Fruit fly (Drosophila melanogaster) whole organism, embryonic: Measurements from ENCODE around the gene CG5068.
A peak's percentile ranks its signal among the peaks of the same experiment; 100 is the strongest.

Experiments
- Abd-B ChIP-seq: fragments of 200-800 bp; sonication (Bioruptor generic); optimal IDR thresholded peaks from 2 replicates; lab custom pipeline; 2018; ENCODE audit warnings: missing biosample characterization, mild to moderate bottlenecking, missing genetic modification characterization, moderate library complexity
- CG1024 ChIP-seq: fragments of 200-800 bp; sonication (Bioruptor generic); IDR thresholded peaks from 2 replicates; pipeline ENCODE4 v1.3.6; 2022; ENCODE audit warnings: missing biosample characterization, missing genetic modification characterization
- CG11247 ChIP-seq: fragments of 200-800 bp; sonication (Bioruptor generic); IDR thresholded peaks from 2 replicates; pipeline ENCODE4 v1.3.6; 2022; ENCODE audit warnings: missing biosample characterization, missing genetic modification characterization
- CG11560 ChIP-seq: fragments of 200-800 bp; sonication (Bioruptor generic); IDR thresholded peaks from 3 replicates; pipeline ENCODE4 v1.3.6; 2022; ENCODE audit warnings: missing biosample characterization, missing genetic modification characterization
- CG11696 ChIP-seq: fragments of 200-800 bp; sonication (Bioruptor generic); IDR thresholded peaks from 2 replicates; pipeline ENCODE4 v1.3.6; 2022; ENCODE audit warnings: missing biosample characterization, missing genetic modification characterization
- CG12104 ChIP-seq: fragments of 200-800 bp; sonication (Bioruptor generic); optimal IDR thresholded peaks from 3 replicates; lab custom pipeline; 2016; ENCODE audit warnings: missing biosample characterization, missing genetic modification characterization
- CG12219 ChIP-seq: fragments of 200-800 bp; sonication (Bioruptor generic); optimal IDR thresholded peaks from 3 replicates; lab custom pipeline; 2018; ENCODE audit warnings: missing biosample characterization, mild to moderate bottlenecking, missing genetic modification characterization
- CG12744 ChIP-seq: fragments of 200-800 bp; sonication (Bioruptor generic); optimal IDR thresholded peaks from 2 replicates; lab custom pipeline; 2016; ENCODE audit warnings: missing biosample characterization, missing genetic modification characterization
- CG14710 ChIP-seq: fragments of 200-800 bp; sonication (Bioruptor generic); optimal IDR thresholded peaks from 3 replicates; lab custom pipeline; 2019; ENCODE audit warnings: missing biosample characterization, mild to moderate bottlenecking, missing genetic modification characterization, moderate library complexity
- CG1792 ChIP-seq: fragments of 200-800 bp; sonication (Bioruptor generic); optimal IDR thresholded peaks from 2 replicates; lab custom pipeline; 2016; ENCODE audit warnings: missing biosample characterization, missing genetic modification characterization
- CG18011 ChIP-seq: fragments of 200-800 bp; sonication (Bioruptor generic); optimal IDR thresholded peaks from 2 replicates; lab custom pipeline; 2017; ENCODE audit warnings: missing biosample characterization, missing genetic modification characterization, mild to moderate bottlenecking, moderate library complexity, missing genotype
- CG18599 ChIP-seq: fragments of 200-800 bp; sonication (Bioruptor generic); optimal IDR thresholded peaks from 3 replicates; lab custom pipeline; 2017; ENCODE audit warnings: missing biosample characterization, missing genetic modification characterization, mild to moderate bottlenecking, moderate library complexity, missing genetic modification reagents
- CG2120 ChIP-seq: fragments of 200-800 bp; sonication (Bioruptor generic); optimal IDR thresholded peaks from 3 replicates; lab custom pipeline; 2016; ENCODE audit warnings: missing biosample characterization, missing genetic modification characterization
- CG2875 ChIP-seq: fragments of 200-800 bp; sonication (Bioruptor generic); optimal IDR thresholded peaks from 2 replicates; lab custom pipeline; 2017; ENCODE audit warnings: missing biosample characterization, mild to moderate bottlenecking, missing genetic modification characterization, missing genetic modification reagents
- CG31224 ChIP-seq: fragments of 200-800 bp; sonication (Bioruptor generic); IDR thresholded peaks from 2 replicates; pipeline ENCODE4 v1.3.6; 2022; ENCODE audit warnings: missing biosample characterization, missing genetic modification characterization
- CG31388 ChIP-seq: fragments of 200-800 bp; sonication (Bioruptor generic); optimal IDR thresholded peaks from 2 replicates; lab custom pipeline; 2016; ENCODE audit warnings: missing biosample characterization, missing genetic modification characterization
- CG3726 ChIP-seq: fragments of 200-800 bp; sonication (Bioruptor generic); IDR thresholded peaks from 3 replicates; pipeline ENCODE4, ENCODE4 v1.3.6; 2022; ENCODE audit warnings: missing biosample characterization, missing genetic modification characterization
- CG4328 ChIP-seq: fragments of 200-800 bp; sonication (Bioruptor generic); optimal IDR thresholded peaks from 3 replicates; lab custom pipeline; 2017; ENCODE audit warnings: missing biosample characterization, missing genetic modification reagents, missing genetic modification characterization
- CG43689 ChIP-seq: fragments of 200-800 bp; sonication (Bioruptor generic); IDR thresholded peaks from 2 replicates; pipeline ENCODE4 v1.3.6; 2022; ENCODE audit warnings: missing biosample characterization, missing genetic modification characterization
- CG7372 ChIP-seq: fragments of 200-800 bp; sonication (Bioruptor generic); IDR thresholded peaks from 2 replicates; pipeline ENCODE4 v1.3.6; 2022; ENCODE audit warnings: missing biosample characterization, missing genetic modification characterization
- CG8281 ChIP-seq: fragments of 200-800 bp; sonication (Bioruptor generic); optimal IDR thresholded peaks from 2 replicates; lab custom pipeline; 2018; ENCODE audit warnings: missing biosample characterization, mild to moderate bottlenecking, missing genetic modification characterization, moderate library complexity
- CG8388 ChIP-seq: fragments of 200-800 bp; sonication (Bioruptor generic); optimal IDR thresholded peaks from 2 replicates; lab custom pipeline; 2019; ENCODE audit warnings: missing biosample characterization, mild to moderate bottlenecking, missing genetic modification characterization, moderate library complexity
- Chrac-16 ChIP-seq: fragments of 200-800 bp; sonication (Bioruptor generic); optimal IDR thresholded peaks from 3 replicates; lab custom pipeline; 2016; ENCODE audit warnings: missing biosample characterization, missing genetic modification characterization
- Dfd ChIP-seq, 2 experiments: fragments of >200 bp; optimal IDR thresholded peaks; 2 replicates each; lab custom pipeline; 2017; ENCODE audit warnings: missing biosample characterization in 2 of 2, missing genetic modification characterization in 2 of 2
- Hmx ChIP-seq: fragments of 200-800 bp; sonication (Bioruptor generic); optimal IDR thresholded peaks from 2 replicates; lab custom pipeline; 2016; ENCODE audit warnings: missing biosample characterization, missing genetic modification characterization
- Hr3 ChIP-seq: fragments of 200-800 bp; sonication (Bioruptor generic); optimal IDR thresholded peaks from 3 replicates; lab custom pipeline; 2016; ENCODE audit warnings: missing biosample characterization, missing genetic modification characterization
- Hr78 ChIP-seq, 2 experiments: fragments of 200-800 bp in 1 of 2; fragments of >200 bp in 1 of 2; sonication (Bioruptor generic) in 1 of 2; optimal IDR thresholded peaks; 2 replicates each; lab custom pipeline; 2017 to 2019; ENCODE audit warnings: missing biosample characterization in 2 of 2, missing genetic modification characterization in 2 of 2, mild to moderate bottlenecking in 1 of 2, moderate library complexity in 1 of 2
- Jarid2 ChIP-seq: fragments of 200-800 bp; sonication (Bioruptor generic); optimal IDR thresholded peaks from 3 replicates; lab custom pipeline; 2017; ENCODE audit warnings: mild to moderate bottlenecking, missing biosample characterization, missing genetic modification reagents, missing genetic modification characterization
- Trl ChIP-seq, 3 experiments: fragments of >200 bp in 2 of 3; fragments of 200-800 bp in 1 of 3; sonication (Bioruptor generic) in 1 of 3; optimal IDR thresholded peaks; 2 replicates in 1 of 3; 3 replicates in 2 of 3; lab custom pipeline; 2016 to 2017; ENCODE audit warnings: missing biosample characterization in 1 of 3, missing genetic modification characterization in 1 of 3
- ato ChIP-seq: fragments of 200-800 bp; sonication (Bioruptor generic); IDR thresholded peaks from 2 replicates; pipeline ENCODE4 v1.3.6; 2022; ENCODE audit warnings: missing biosample characterization, missing genetic modification characterization; ENCODE audit not compliant: partially characterized antibody
- bowl ChIP-seq: fragments of 200-800 bp; sonication (Bioruptor generic); IDR thresholded peaks from 2 replicates; pipeline ENCODE4 v1.3.6; 2022; ENCODE audit warnings: missing biosample characterization, missing genetic modification characterization
- chm ChIP-seq: fragments of 200-800 bp; sonication (Bioruptor generic); IDR thresholded peaks from 2 replicates; pipeline ENCODE4 v1.3.6; 2022; ENCODE audit warnings: missing biosample characterization, missing genetic modification characterization
- dan ChIP-seq: fragments of 200-800 bp; sonication (Bioruptor generic); IDR thresholded peaks from 2 replicates; pipeline ENCODE4 v1.3.6; 2022; ENCODE audit warnings: missing biosample characterization, missing genetic modification characterization
- fru ChIP-seq: fragments of >200 bp; optimal IDR thresholded peaks from 2 replicates; lab custom pipeline; 2017
- grn ChIP-seq: fragments of 200-800 bp; sonication (Bioruptor generic); optimal IDR thresholded peaks from 3 replicates; lab custom pipeline; 2017; ENCODE audit warnings: missing biosample characterization, missing genetic modification characterization
- ind ChIP-seq: fragments of 200-800 bp; sonication (Bioruptor generic); optimal IDR thresholded peaks from 3 replicates; lab custom pipeline; 2016; ENCODE audit warnings: missing biosample characterization, missing genetic modification characterization
- insv ChIP-seq, 2 experiments: fragments of 200-800 bp; sonication (Bioruptor generic); optimal IDR thresholded peaks; 3 replicates each; lab custom pipeline; 2016 to 2018; ENCODE audit warnings: missing biosample characterization in 2 of 2, missing genetic modification characterization in 2 of 2
- inv ChIP-seq: fragments of 200-800 bp; sonication (Bioruptor generic); IDR thresholded peaks from 2 replicates; pipeline ENCODE4 v1.3.6; 2022; ENCODE audit warnings: missing biosample characterization, missing genetic modification characterization; ENCODE audit not compliant: partially characterized antibody
- lmd ChIP-seq: fragments of 200-800 bp; sonication (Bioruptor generic); IDR thresholded peaks from 2 replicates; pipeline ENCODE4 v1.3.6; 2022; ENCODE audit warnings: missing biosample characterization, missing genetic modification characterization
- nau ChIP-seq: fragments of 200-800 bp; sonication (Bioruptor generic); optimal IDR thresholded peaks from 3 replicates; lab custom pipeline; 2017; ENCODE audit warnings: missing biosample characterization, mild to moderate bottlenecking, missing genetic modification characterization, missing genetic modification reagents
- pros ChIP-seq: fragments of 200-800 bp; sonication (Bioruptor generic); optimal IDR thresholded peaks from 3 replicates; lab custom pipeline; 2019; ENCODE audit warnings: missing biosample characterization, mild to moderate bottlenecking, missing genetic modification characterization, moderate library complexity
- sc ChIP-seq, 3 experiments: fragments of >200 bp in 2 of 3; fragments of 200-800 bp in 1 of 3; sonication (Bioruptor generic) in 1 of 3; optimal IDR thresholded peaks; 2 replicates in 2 of 3; 3 replicates in 1 of 3; lab custom pipeline; 2017; ENCODE audit warnings: mild to moderate bottlenecking in 1 of 3, missing biosample characterization in 1 of 3, missing genetic modification characterization in 1 of 3, missing genetic modification reagents in 1 of 3
- sob ChIP-seq: fragments of 200-800 bp; sonication (Bioruptor generic); IDR thresholded peaks from 2 replicates; pipeline ENCODE4 v1.3.6; 2022; ENCODE audit warnings: missing biosample characterization, missing genetic modification characterization
- stwl ChIP-seq: fragments of 200-800 bp; sonication (Bioruptor generic); optimal IDR thresholded peaks from 3 replicates; lab custom pipeline; 2018; ENCODE audit warnings: missing biosample characterization, mild to moderate bottlenecking, missing genetic modification characterization, moderate library complexity
- unc-4 ChIP-seq: fragments of 200-800 bp; sonication (Bioruptor generic); IDR thresholded peaks from 2 replicates; pipeline ENCODE4 v1.3.6; 2022; ENCODE audit warnings: missing biosample characterization, missing genetic modification characterization; ENCODE audit not compliant: partially characterized antibody
- usp ChIP-seq: fragments of >200 bp; optimal IDR thresholded peaks from 2 replicates; lab custom pipeline; 2017; ENCODE audit warnings: missing biosample characterization, missing genetic modification characterization
- wek ChIP-seq: fragments of 200-800 bp; sonication (Bioruptor generic); optimal IDR thresholded peaks from 3 replicates; lab custom pipeline; 2018; ENCODE audit warnings: missing biosample characterization, mild to moderate bottlenecking, missing genetic modification characterization, moderate library complexity

Gene CG5068

DNA sequence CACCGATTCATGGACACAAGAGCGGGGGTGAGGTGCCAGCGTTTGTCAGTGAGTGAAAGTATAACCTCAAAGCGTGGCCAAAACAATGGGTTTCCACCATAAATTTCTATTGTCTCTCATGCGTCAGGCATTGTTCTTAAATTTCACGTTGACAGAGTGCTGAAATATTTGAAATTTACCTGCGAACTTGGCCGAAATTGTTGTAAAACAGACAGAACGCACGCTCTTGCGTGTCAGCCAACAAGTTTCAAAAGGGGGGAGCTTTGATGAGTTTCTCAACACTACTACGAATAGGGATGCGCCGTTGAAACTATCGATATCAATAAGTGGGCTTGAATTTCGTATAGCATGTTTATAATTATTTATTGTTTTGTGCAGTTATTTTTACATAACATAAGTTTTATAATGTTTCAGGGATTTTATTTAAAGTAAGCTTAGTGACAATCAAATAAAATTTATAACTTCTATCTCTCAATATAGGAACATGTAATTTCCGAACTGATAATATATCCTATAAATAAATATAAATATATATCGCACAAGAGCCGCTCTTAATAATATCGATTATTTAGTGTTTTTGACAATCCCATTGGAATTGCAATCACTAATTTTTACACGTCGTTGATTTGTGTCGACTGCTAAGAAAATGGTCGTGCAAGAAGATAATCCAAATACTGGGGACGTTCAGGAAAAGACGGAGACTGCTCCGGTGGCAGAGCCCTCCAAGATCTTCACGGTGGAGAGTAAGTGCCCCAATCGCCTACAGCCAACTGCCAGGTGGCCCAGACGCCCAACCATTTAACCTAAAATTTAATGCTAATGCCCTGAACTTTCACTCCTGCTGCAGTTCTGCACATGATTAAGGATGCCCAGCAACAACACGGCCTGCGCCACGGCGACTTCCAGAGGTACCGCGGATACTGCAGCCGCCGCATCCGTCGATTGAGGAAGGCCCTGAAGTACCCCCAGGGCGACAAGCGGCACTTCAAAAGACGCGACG is 11.7 kb upstream of the CG5068 start, which contains the start of the genes pix and Srp68 (continued):
- TF ChIP-seq CG31224 (GFP tag; lab: Robert Waterston, UW) = 0 out of 2 replicates have a peak, but pooled peaks have one; percentile 14
- no peak for TF ChIP-seq CG31388 (GFP tag; lab: Kevin White, UChicago)
- TF ChIP-seq CG12219 = no peak
- TF ChIP-seq stwl = peak; percentile 54
- TF ChIP-seq CG2875 (GFP tag; lab: Kevin White, UChicago) = no peak
- TF ChIP-seq CG11247 (GFP tag; lab: Robert Waterston, UW) = no peak
- TF ChIP-seq Hr3 (GFP tag; lab: Kevin White, UChicago) = peak; percentile 74
- TF ChIP-seq Hr78 (GFP tag; optimal IDR thresholded peaks at IDR 0.05; lab: Kevin White, UChicago) = no peak
- no peak for TF ChIP-seq CG12744
- TF ChIP-seq Trl (optimal IDR thresholded peaks at IDR 0.05; lab: Kevin White, UChicago) = no peak
- TF ChIP-seq Trl (GFP tag; optimal IDR thresholded peaks at IDR 0.05; lab: Kevin White, UChicago) = peak; percentile 51
- TF ChIP-seq Chrac-16 (GFP tag; lab: Kevin White, UChicago) = peak; percentile 75
- TF ChIP-seq Jarid2 = no peak
- TF ChIP-seq CG11560 = no peak
- peak in 1 of 2 experiments; percentile 9 for TF ChIP-seq insv (GFP tag; optimal IDR thresholded peaks at IDR 0.05; lab: Kevin White, UChicago)
- TF ChIP-seq usp = no peak
- TF ChIP-seq CG3726 (GFP tag; lab: Robert Waterston, UW) = no peak
- no peak for TF ChIP-seq CG11696
- TF ChIP-seq Dfd (GFP tag; optimal IDR thresholded peaks at IDR 0.05; lab: Kevin White, UChicago) = no peak
- TF ChIP-seq fru (lab: Kevin White, UChicago) = no peak
- TF ChIP-seq CG1024 (GFP tag; lab: Robert Waterston, UW) = no peak
- peak; percentile 36 for TF ChIP-seq CG18011 (GFP tag; lab: Kevin White, UChicago)
- no peak for TF ChIP-seq CG1792
- TF ChIP-seq ind (GFP tag; lab: Kevin White, UChicago) = peak; percentile 67
- TF ChIP-seq CG43689 (GFP tag; lab: Robert Waterston, UW) = no peak
- TF ChIP-seq CG4328 (GFP tag; lab: Kevin White, UChicago) = peak; percentile 64
- TF ChIP-seq CG8388 (GFP tag; lab: Kevin White, UChicago) = no peak
- TF ChIP-seq lmd (GFP tag; lab: Robert Waterston, UW) = peak; percentile 46
- TF ChIP-seq Hmx (GFP tag; lab: Kevin White, UChicago) = no peak
- no peak for TF ChIP-seq chm
- no peak for TF ChIP-seq ato (GFP tag; lab: Robert Waterston, UW)
- no peak for TF ChIP-seq bowl (GFP tag; lab: Robert Waterston, UW)
- peak; percentile 54; the same call in 1 of the 2 replicates for TF ChIP-seq CG7372
- no peak for TF ChIP-seq pros (GFP tag; lab: Kevin White, UChicago)
- no peak for TF ChIP-seq sc (optimal IDR thresholded peaks at IDR 0.05; lab: Kevin White, UChicago)
- TF ChIP-seq sc (GFP tag; optimal IDR thresholded peaks at IDR 0.05; lab: Kevin White, UChicago) = no peak
- no peak for TF ChIP-seq nau
- peak; percentile 58 for TF ChIP-seq CG12104 (GFP tag; lab: Kevin White, UChicago)
- no peak for TF ChIP-seq grn
- TF ChIP-seq CG18599 = no peak
- TF ChIP-seq CG14710 (tag; lab: Kevin White, UChicago) = peak; percentile 87
- peak; percentile 76 for TF ChIP-seq CG2120 (GFP tag; lab: Kevin White, UChicago)
- TF ChIP-seq sob = peak; percentile 66
- TF ChIP-seq Abd-B = peak; percentile 83
- TF ChIP-seq inv (GFP tag; lab: Robert Waterston, UW) = peak; percentile 86
- TF ChIP-seq CG8281 (tag; lab: Kevin White, UChicago) = no peak
- no peak for TF ChIP-seq wek (GFP tag; lab: Kevin White, UChicago)
- no peak for TF ChIP-seq dan (GFP tag; lab: Robert Waterston, UW)
- peak; percentile 78 for TF ChIP-seq unc-4 (GFP tag; lab: Robert Waterston, UW)
